Fruit fly (Drosophila melanogaster): ENCODE data around the gene CG10584.

The CG10584 gene

DNA sequence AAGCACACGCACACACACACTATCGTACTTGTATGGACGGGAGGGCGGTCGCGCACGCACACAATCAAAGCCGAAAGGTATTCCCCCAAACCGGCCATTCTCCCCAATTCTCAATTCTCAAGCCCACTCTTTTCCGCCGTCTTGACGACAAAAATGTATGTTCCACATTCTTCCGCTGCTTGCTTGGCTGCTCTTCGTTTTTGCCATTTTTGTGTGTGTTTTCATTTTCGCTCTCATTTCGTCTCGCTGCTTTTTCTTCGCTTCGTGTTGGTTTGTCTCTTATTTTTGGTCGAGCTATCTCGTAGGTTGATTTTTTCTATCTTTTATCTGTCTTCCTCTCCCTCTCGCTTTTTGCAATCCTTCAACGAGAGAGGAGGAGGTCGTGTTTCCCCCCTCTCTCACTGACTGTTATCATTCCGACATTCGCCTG, 16.6 kb downstream of the CG10584 start:
- TF ChIP-seq lz (GFP tag; optimal IDR thresholded peaks at IDR 0.05), result no peak
- peak; percentile 57 for TF ChIP-seq Ets96B (tag; optimal IDR thresholded peaks at IDR 0.05)
- no peak for TF ChIP-seq OdsH (GFP tag; optimal IDR thresholded peaks at IDR 0.05)
- peak; percentile 38 for TF ChIP-seq CG3032 (tag; optimal IDR thresholded peaks at IDR 0.05)
- TF ChIP-seq spab (GFP tag; optimal IDR thresholded peaks at IDR 0.05), result peak; percentile 31
- TF ChIP-seq acj6 (GFP tag; optimal IDR thresholded peaks at IDR 0.05), result no peak
- no peak for TF ChIP-seq CG11294 (GFP tag; IDR thresholded peaks at IDR 0.05)
- peak; percentile 9 for TF ChIP-seq CG16779 (tag; optimal IDR thresholded peaks at IDR 0.05)
- TF ChIP-seq Eip93F (GFP tag; optimal IDR thresholded peaks at IDR 0.05), result peak; percentile 10
- peak; percentile 48 for TF ChIP-seq Eip78C (GFP tag)
- TF ChIP-seq eg (GFP tag; IDR thresholded peaks at IDR 0.05), result peak; percentile 70; the same call in 2 of the 3 replicates
- TF ChIP-seq ss (GFP tag; optimal IDR thresholded peaks at IDR 0.05), result peak in 1 of 2 experiments; percentile 54
- TF ChIP-seq Gug (GFP tag; IDR thresholded peaks at IDR 0.05), result no peak
- TF ChIP-seq dac (GFP tag; optimal IDR thresholded peaks at IDR 0.05), result peak; percentile 5
- peak; percentile 48 for TF ChIP-seq Lpt (GFP tag; optimal IDR thresholded peaks at IDR 0.05)
- TF ChIP-seq CG8119 (GFP tag; IDR thresholded peaks at IDR 0.05), result no peak
- TF ChIP-seq cyc (GFP tag; optimal IDR thresholded peaks at IDR 0.05), result no peak
- TF ChIP-seq svp (GFP tag), result peak; percentile 63
- peak; percentile 76 for TF ChIP-seq CG6163 (GFP tag; IDR thresholded peaks at IDR 0.05)
- TF ChIP-seq Eip75B (GFP tag; optimal IDR thresholded peaks at IDR 0.05), result peak; percentile 25

- TF ChIP-seq Smox (GFP tag; optimal IDR thresholded peaks at IDR 0.05) (no peak), Hr38 (GFP tag; optimal IDR thresholded peaks at IDR 0.05) (no peak), CG11902 (GFP tag; optimal IDR thresholded peaks at IDR 0.05) (no peak), Met (GFP tag; optimal IDR thresholded peaks at IDR 0.05) (no peak), esn (GFP tag; optimal IDR thresholded peaks at IDR 0.05) (no peak), Eip78C (GFP tag) (no peak), fd85E (GFP tag; optimal IDR thresholded peaks at IDR 0.05) (no peak), CG7368 (GFP tag; optimal IDR thresholded peaks at IDR 0.05) (no peak), achi (GFP tag; optimal IDR thresholded peaks at IDR 0.05) (no peak), CG6792 (GFP tag; optimal IDR thresholded peaks at IDR 0.05) (no peak), eg (GFP tag; IDR thresholded peaks at IDR 0.05) (peak; percentile 35; the same call in 1 of the 3 replicates), OdsH (GFP tag; optimal IDR thresholded peaks at IDR 0.05) (no peak), CG3919 (GFP tag; optimal IDR thresholded peaks at IDR 0.05) (peak; percentile 25), fd59A (GFP tag; optimal IDR thresholded peaks at IDR 0.05) (no peak), fkh (GFP tag; optimal IDR thresholded peaks at IDR 0.05) (no peak), CG6276 (GFP tag; optimal IDR thresholded peaks at IDR 0.05) (peak; percentile 20), CG8119 (GFP tag; IDR thresholded peaks at IDR 0.05) (peak; percentile 38; the same call in 1 of the 3 replicates), CG10631 (GFP tag; optimal IDR thresholded peaks at IDR 0.05) (no peak), CG9139 (GFP tag; optimal IDR thresholded peaks at IDR 0.05) (peak; percentile 64), ss (GFP tag; optimal IDR thresholded peaks at IDR 0.05) (peak; percentile 63 to 69), CG34406 (GFP tag; optimal IDR thresholded peaks at IDR 0.05) (no peak), dac (GFP tag; optimal IDR thresholded peaks at IDR 0.05) (no peak), Sox102F (GFP tag; optimal IDR thresholded peaks at IDR 0.05) (peak; percentile 37), salr (GFP tag; optimal IDR thresholded peaks at IDR 0.05) (peak in 1 of 2 experiments; percentile 30), dsx (GFP tag; optimal IDR thresholded peaks at IDR 0.05; ENCODE audit: poor library complexity, severe bottlenecking) (peak; percentile 70), Sox14 (GFP tag; optimal IDR thresholded peaks at IDR 0.05) (no peak), Ets96B (tag; optimal IDR thresholded peaks at IDR 0.05) (peak; percentile 38), lz (GFP tag; optimal IDR thresholded peaks at IDR 0.05) (no peak), CG8632 (GFP tag; optimal IDR thresholded peaks at IDR 0.05) (no peak), CG6854 (GFP tag; optimal IDR thresholded peaks at IDR 0.05) (peak; percentile 67), spab (GFP tag; optimal IDR thresholded peaks at IDR 0.05) (peak; percentile 17), Blimp-1 (GFP tag; optimal IDR thresholded peaks at IDR 0.05) (no peak), CG16779 (tag; optimal IDR thresholded peaks at IDR 0.05) (no peak), cyc (GFP tag; optimal IDR thresholded peaks at IDR 0.05) (no peak), CG6808 (GFP tag; optimal IDR thresholded peaks at IDR 0.05) (peak; percentile 65), Hr39 (GFP tag; optimal IDR thresholded peaks at IDR 0.05) (no peak), pdm3 (GFP tag; optimal IDR thresholded peaks at IDR 0.05) (no peak), Eip75B (GFP tag; optimal IDR thresholded peaks at IDR 0.05) (no peak), Sox15 (GFP tag; optimal IDR thresholded peaks at IDR 0.05) (no peak), CG32006 (GFP tag; optimal IDR thresholded peaks at IDR 0.05) (no peak), CG4318 (GFP tag; optimal IDR thresholded peaks at IDR 0.05) (no peak), CG3032 (tag; optimal IDR thresholded peaks at IDR 0.05) (no peak)
These were observed 17.7 kb downstream of the CG10584 start for dm6 chr3L:21013465-21013864.
